Fruit fly (Drosophila melanogaster) whole organism, pupa: ENCODE data around the gene PyK.

Source experiments
- CG13204 ChIP-seq: fragments of 200-800 bp; sonication (Bioruptor generic); optimal IDR thresholded peaks from 2 replicates; lab custom pipeline; 2018; ENCODE audit warnings: missing biosample characterization, mild to moderate bottlenecking, missing genetic modification characterization, moderate library complexity
- CG17806 ChIP-seq: fragments of 200-800 bp; sonication (Bioruptor generic); optimal IDR thresholded peaks from 2 replicates; lab custom pipeline; 2018; ENCODE audit warnings: missing biosample characterization, mild to moderate bottlenecking, missing genetic modification characterization, moderate library complexity
- CG32121 ChIP-seq: fragments of 200-800 bp; sonication (Bioruptor generic); IDR thresholded peaks from 2 replicates; pipeline ENCODE4 v1.3.6; 2022; ENCODE audit warnings: missing biosample characterization, missing genetic modification characterization
- CG34367 ChIP-seq: fragments of 200-800 bp; sonication (Bioruptor generic); optimal IDR thresholded peaks from 2 replicates; lab custom pipeline; 2018; ENCODE audit warnings: missing biosample characterization, mild to moderate bottlenecking, missing genetic modification characterization
- CG8301 ChIP-seq: fragments of 200-800 bp; sonication (Bioruptor generic); optimal IDR thresholded peaks from 2 replicates; lab custom pipeline; 2018; ENCODE audit warnings: missing biosample characterization, mild to moderate bottlenecking, missing genetic modification characterization
- CG9948 ChIP-seq: fragments of 200-800 bp; sonication (Bioruptor generic); optimal IDR thresholded peaks from 2 replicates; lab custom pipeline; 2018; ENCODE audit warnings: missing biosample characterization, mild to moderate bottlenecking, missing genetic modification characterization, moderate library complexity
- EcR ChIP-seq: fragments of 200-800 bp; sonication (Bioruptor generic); optimal IDR thresholded peaks from 3 replicates; lab custom pipeline; 2019; ENCODE audit warnings: missing biosample characterization, missing genetic modification characterization, mild to moderate bottlenecking, moderate library complexity, missing genetic modification reagents
- Ets98B ChIP-seq: fragments of 200-800 bp; sonication (Bioruptor generic); IDR thresholded peaks from 2 replicates; pipeline ENCODE4 v1.3.6; 2022; ENCODE audit warnings: missing biosample characterization, missing genetic modification characterization
- gl ChIP-seq: fragments of 200-800 bp; sonication (Bioruptor generic); optimal IDR thresholded peaks from 2 replicates; lab custom pipeline; 2018; ENCODE audit warnings: missing biosample characterization, mild to moderate bottlenecking, missing genetic modification characterization

DNA sequence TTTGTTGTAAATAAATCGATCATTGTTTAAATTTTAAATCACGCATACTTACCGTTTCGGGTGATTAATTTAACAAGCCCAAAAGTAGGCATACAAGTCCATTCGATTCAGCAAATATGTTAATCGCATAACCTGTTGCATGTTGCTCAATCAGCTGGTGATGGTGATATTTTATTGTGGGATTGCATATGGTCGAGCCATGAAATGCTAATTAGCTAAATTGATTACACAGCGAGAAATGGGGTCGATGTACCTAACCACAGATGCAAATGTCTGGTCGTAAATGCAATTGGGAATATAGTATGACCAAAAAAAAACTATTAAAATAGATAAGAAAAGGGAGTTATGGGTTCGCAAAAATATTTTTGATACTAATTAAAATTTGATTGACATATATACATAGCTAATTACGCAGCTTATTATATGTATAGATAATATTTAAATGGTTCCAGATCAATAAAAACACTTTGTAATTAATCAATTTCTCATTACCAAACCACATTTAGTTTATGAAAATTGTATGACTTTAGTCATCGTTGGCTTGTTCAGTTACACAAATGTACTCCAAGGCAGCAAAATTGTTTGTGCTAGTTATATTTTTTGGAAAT is 36.7 kb upstream of the PyK start, which contains the start of gene CG33721:
- TF ChIP-seq CG9948 (tag; lab: Kevin White, UChicago) (no peak), CG32121 (no peak), CG34367 (tag; lab: Kevin White, UChicago) (no peak), CG17806 (tag; lab: Kevin White, UChicago) (no peak), CG13204 (GFP tag; lab: Kevin White, UChicago) (no peak), EcR (GFP tag; lab: Kevin White, UChicago) (no peak), Ets98B (GFP tag; lab: Robert Waterston, UW) (no peak), CG8301 (tag; lab: Kevin White, UChicago) (no peak), gl (tag; lab: Kevin White, UChicago) (no peak)
